Worm (Caenorhabditis elegans) whole organism, midembryonic: ENCODE measurements around the gene C43F9.4.

Source experiments
- T22C8.4 ChIP-seq: fragments of 200-800 bp; sonication (Bioruptor generic); IDR thresholded peaks from 2 replicates; pipeline ENCODE4 v1.3.6; 2022; ENCODE audit warnings: missing genetic modification characterization, missing compliant biosample characterization
- cog-1 ChIP-seq: sonication (generic microtip); optimal IDR thresholded peaks from 2 replicates; lab custom pipeline; 2016; ENCODE audit warnings: missing genetic modification characterization, missing compliant biosample characterization
- flt-1 ChIP-seq: fragments of 200-800 bp; sonication (Bioruptor generic); IDR thresholded peaks from 2 replicates; pipeline ENCODE4 v1.3.6; 2022; ENCODE audit warnings: missing genetic modification characterization, missing compliant biosample characterization
- klf-2 ChIP-seq: fragments of 200-800 bp; sonication (Bioruptor generic); conservative IDR thresholded peaks from 2 replicates; pipeline ENCODE4 v1.3.6; 2022; ENCODE audit warnings: missing genetic modification reagents, missing genetic modification characterization, missing compliant biosample characterization
- med-1 ChIP-seq: sonication (generic microtip); optimal IDR thresholded peaks from 2 replicates; lab custom pipeline; 2017; ENCODE audit warnings: missing genetic modification characterization, mild to moderate bottlenecking, missing compliant biosample characterization, antibody characterized with exemption, missing genetic modification reagents; ENCODE audit not compliant: insufficient read depth
- ref-1 ChIP-seq: fragments of 200-800 bp; sonication (Bioruptor generic); conservative IDR thresholded peaks from 2 replicates; pipeline ENCODE4 v1.3.6; 2022; ENCODE audit warnings: missing genetic modification reagents, missing genetic modification characterization, missing compliant biosample characterization
- tab-1 ChIP-seq: fragments of 200-800 bp; sonication (Bioruptor generic); IDR thresholded peaks from 2 replicates; pipeline ENCODE4 v1.3.6; 2022; ENCODE audit warnings: missing genetic modification characterization, missing compliant biosample characterization
- ztf-23 ChIP-seq: fragments of 200-800 bp; sonication (Bioruptor generic); IDR thresholded peaks from 2 replicates; pipeline ENCODE4 v1.3.6; 2022; ENCODE audit warnings: missing genetic modification reagents, missing genetic modification characterization, missing compliant biosample characterization
- ztf-29 ChIP-seq: fragments of 200-800 bp; sonication (Bioruptor generic); IDR thresholded peaks from 2 replicates; pipeline ENCODE4 v1.3.6; 2022; ENCODE audit warnings: missing genetic modification reagents, missing genetic modification characterization, missing compliant biosample characterization

Gene C43F9.4

DNA sequence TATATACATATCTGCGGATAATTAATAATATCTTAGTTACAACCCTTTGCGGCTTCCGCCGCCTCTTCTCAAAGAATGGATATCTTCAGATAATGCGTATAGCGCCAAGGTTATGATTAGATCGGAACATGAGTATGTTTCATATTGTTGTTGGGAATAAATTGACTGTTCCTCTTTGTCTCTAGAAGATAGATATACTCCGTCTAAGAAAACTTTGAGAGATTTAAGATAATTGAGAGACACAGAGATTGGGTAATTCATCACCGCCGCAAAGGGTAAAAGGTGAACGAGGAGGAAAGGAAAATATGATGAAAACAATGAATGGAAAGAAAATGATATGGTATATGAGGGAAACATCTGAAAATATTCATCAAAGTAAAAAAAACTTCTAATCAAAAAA, 12.3 kb downstream of the C43F9.4 start:
- TF ChIP-seq ztf-29, result no peak
- no peak for TF ChIP-seq tab-1 (GFP tag; lab: Robert Waterston, UW)
- TF ChIP-seq T22C8.4 (GFP tag; lab: Robert Waterston, UW), result no peak
- no peak for TF ChIP-seq flt-1 (GFP tag; lab: Robert Waterston, UW)

DNA sequence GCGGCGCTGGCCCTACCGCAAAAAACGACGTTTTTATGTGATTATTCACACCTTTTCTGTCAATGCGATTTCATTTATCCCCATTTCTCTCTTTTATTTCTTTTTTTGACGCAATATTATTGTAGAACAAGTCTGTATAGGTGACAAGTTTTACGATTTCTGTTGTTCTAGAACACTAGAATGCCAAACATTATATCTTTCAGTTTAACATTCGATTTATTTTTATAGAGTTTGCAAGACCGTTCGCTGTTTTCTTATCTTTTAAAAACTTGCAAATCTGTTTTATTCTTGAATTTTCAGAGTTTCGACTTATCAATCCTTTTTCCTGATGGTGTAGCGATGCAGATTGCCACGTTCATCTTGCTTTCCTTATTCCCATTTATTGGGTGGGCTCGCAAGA, 12.9 kb downstream of the C43F9.4 start, which contains the start of gene efn-2:
efn-2 (plus strand) TSS at position 301 of the 400 bp plus-strand sequence.
- TF ChIP-seq klf-2, result no peak
- no peak for TF ChIP-seq flt-1 (GFP tag; lab: Robert Waterston, UW)
- no peak for TF ChIP-seq ztf-29
- no peak for TF ChIP-seq tab-1 (GFP tag; lab: Robert Waterston, UW)
- TF ChIP-seq med-1 (GFP tag; lab: Kevin White, UChicago), result no peak
- TF ChIP-seq cog-1, result no peak
- no peak for TF ChIP-seq ztf-23 (GFP tag; lab: Robert Waterston, UW)
- TF ChIP-seq T22C8.4 (GFP tag; lab: Robert Waterston, UW), result no peak
- TF ChIP-seq ref-1 (GFP tag; lab: Robert Waterston, UW), result no peak

DNA sequence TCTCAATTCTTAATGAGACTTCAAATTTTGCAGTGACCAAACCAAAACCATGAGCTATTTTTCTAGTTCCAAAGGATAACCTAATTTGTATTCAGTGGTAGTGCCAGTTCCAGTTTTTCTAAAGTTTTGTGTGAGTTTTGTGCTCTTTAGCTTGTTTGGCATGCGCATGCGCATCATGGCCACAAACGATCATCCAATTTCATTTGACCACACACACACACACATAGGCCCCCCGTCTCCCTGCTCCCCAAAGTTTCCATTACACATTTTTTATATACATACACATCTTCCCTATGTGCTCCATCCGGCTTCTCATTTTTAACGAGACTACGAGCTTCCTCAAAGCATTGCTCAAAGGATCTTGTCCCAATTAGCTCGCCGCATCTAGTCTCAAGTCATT, 14.5 kb downstream of the C43F9.4 start:
- TF ChIP-seq flt-1 (GFP tag; lab: Robert Waterston, UW), result no peak
- 0 out of 2 replicates have a peak, but pooled peaks have one; percentile 53 for TF ChIP-seq ztf-23 (GFP tag; lab: Robert Waterston, UW)

DNA sequence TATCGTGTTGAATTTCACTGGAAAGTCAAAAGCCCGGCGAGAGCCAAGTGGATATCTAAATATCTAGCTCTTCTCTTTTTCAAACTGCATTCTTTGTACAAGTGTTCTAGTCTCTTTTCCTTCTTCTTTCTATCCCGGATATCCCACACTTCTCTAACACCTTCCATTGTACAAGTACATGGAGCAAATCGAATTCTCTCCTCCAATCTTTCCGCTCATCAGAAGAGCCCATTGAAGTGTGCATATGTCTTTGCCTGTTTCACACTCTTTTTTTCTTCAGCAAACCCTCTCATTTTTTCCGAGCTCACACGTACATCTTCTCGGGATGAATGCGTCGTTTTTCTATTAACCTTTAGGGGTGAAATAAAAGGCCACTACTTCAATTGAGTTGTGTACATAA, 15.5 kb downstream of the C43F9.4 start:
- TF ChIP-seq T22C8.4 (GFP tag; lab: Robert Waterston, UW) (no peak), flt-1 (GFP tag; lab: Robert Waterston, UW) (no peak), ztf-23 (GFP tag; lab: Robert Waterston, UW) (no peak), ztf-29 (no peak), tab-1 (GFP tag; lab: Robert Waterston, UW) (no peak)

DNA sequence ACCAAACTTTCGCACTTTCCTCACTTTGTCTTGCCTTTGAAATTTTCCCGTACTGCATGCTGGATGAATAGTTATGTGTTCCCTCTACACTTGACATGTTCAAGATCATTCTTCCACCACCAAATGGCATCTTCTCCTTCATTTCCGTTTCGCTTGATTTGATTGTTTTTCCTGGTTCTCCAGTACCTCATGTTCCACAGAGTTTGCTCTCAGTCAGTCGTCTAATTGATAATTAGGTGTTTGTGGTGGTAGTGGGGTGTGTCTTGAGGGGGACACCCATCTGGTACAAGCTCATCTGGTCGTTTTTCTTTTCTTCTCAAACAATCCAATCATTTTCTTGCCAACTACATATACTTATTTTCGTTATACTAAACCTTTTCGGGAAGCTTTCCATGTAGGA, 18.0 kb downstream of the C43F9.4 start:
- TF ChIP-seq tab-1 (GFP tag; lab: Robert Waterston, UW) (no peak), klf-2 (no peak), ztf-23 (GFP tag; lab: Robert Waterston, UW) (no peak), flt-1 (GFP tag; lab: Robert Waterston, UW) (no peak), ztf-29 (no peak), med-1 (GFP tag; lab: Kevin White, UChicago) (no peak), ref-1 (GFP tag; lab: Robert Waterston, UW) (no peak), T22C8.4 (GFP tag; lab: Robert Waterston, UW) (no peak), cog-1 (no peak)

ce11 chrIV:10570065-10570464, 18.9 kb downstream of the C43F9.4 start:
- TF ChIP-seq ztf-23 (GFP tag; lab: Robert Waterston, UW), result no peak
- no peak for TF ChIP-seq cog-1
- TF ChIP-seq ztf-29, result no peak
- TF ChIP-seq flt-1 (GFP tag; lab: Robert Waterston, UW), result no peak
- no peak for TF ChIP-seq T22C8.4 (GFP tag; lab: Robert Waterston, UW)

- TF ChIP-seq med-1 (GFP tag; lab: Kevin White, UChicago) (no peak), T22C8.4 (GFP tag; lab: Robert Waterston, UW) (no peak), ztf-23 (GFP tag; lab: Robert Waterston, UW) (no peak)
Observed at ce11 chrIV:10567822-10568221, 21.1 kb downstream of the C43F9.4 start.

ce11 chrIV:10565282-10565681, 23.7 kb downstream of the C43F9.4 start:
- TF ChIP-seq tab-1 (GFP tag; lab: Robert Waterston, UW) (no peak), med-1 (GFP tag; lab: Kevin White, UChicago) (no peak), ztf-23 (GFP tag; lab: Robert Waterston, UW) (no peak), cog-1 (no peak), ztf-29 (no peak), T22C8.4 (GFP tag; lab: Robert Waterston, UW) (no peak), klf-2 (no peak)

ce11 chrIV:10564613-10565012, 24.4 kb downstream of the C43F9.4 start:
- TF ChIP-seq T22C8.4 (GFP tag; lab: Robert Waterston, UW) (no peak), ztf-29 (no peak), cog-1 (no peak), med-1 (GFP tag; lab: Kevin White, UChicago) (no peak), klf-2 (no peak), flt-1 (GFP tag; lab: Robert Waterston, UW) (no peak), ztf-23 (GFP tag; lab: Robert Waterston, UW) (no peak), tab-1 (GFP tag; lab: Robert Waterston, UW) (no peak), ref-1 (GFP tag; lab: Robert Waterston, UW) (no peak)

DNA sequence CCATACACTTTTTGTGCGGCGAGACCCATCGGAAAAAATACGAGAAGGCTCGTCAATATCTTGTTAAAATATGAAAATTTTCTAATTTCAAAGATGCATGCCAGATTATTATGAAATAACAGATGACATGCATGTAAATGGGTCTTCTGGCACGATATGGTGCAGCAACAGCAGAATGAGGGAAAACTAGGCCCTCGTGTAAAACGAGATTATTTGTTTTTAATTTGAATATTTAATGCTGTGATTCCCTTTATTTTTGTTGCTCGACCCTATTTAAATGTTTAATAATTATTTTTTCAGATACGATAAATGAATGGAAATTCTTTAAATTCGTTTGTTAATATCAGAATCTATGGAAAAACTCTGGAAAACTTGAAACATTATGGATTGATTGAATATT, 27.4 kb downstream of the C43F9.4 start, which contains the start of gene him-8:
him-8 (plus strand) TSS at position 301 of the 400 bp plus-strand sequence.
- TF ChIP-seq cog-1 (no peak), med-1 (GFP tag; lab: Kevin White, UChicago) (no peak), flt-1 (GFP tag; lab: Robert Waterston, UW) (no peak), ref-1 (GFP tag; lab: Robert Waterston, UW) (no peak), tab-1 (GFP tag; lab: Robert Waterston, UW) (no peak), klf-2 (no peak), T22C8.4 (GFP tag; lab: Robert Waterston, UW) (no peak), ztf-23 (GFP tag; lab: Robert Waterston, UW) (no peak), ztf-29 (no peak)

DNA sequence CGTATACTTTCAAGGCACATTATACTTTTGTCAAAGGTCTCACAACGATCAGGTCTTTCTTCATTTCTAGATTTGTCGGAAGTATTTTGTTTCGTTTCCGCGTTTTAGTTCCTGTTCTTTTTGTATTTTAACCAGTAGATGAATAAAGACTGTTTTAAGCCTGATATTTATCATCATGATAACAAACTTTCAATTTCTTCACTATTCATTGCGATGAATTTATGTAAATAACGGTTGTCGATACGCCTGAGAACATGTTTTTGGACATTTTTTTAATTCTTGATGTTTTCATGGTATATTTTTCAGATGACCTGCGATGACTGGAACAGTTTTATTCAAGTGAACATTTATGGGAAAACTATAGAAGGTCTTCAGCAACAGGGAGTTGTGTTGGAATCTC, 30.6 kb downstream of the C43F9.4 start, which contains the start of gene zim-3:
zim-3 (plus strand) TSS at position 301 of the 400 bp plus-strand sequence.
- no peak for TF ChIP-seq tab-1 (GFP tag; lab: Robert Waterston, UW)
